Worm (Caenorhabditis elegans) whole organism, mixed stage, embryonic: ENCODE measurements around the gene cyk-7.
A peak's percentile ranks its signal among the peaks of the same experiment; 100 is the strongest.

Experiments used
- M03D4.4 ChIP-seq: sonication (generic microtip); optimal IDR thresholded peaks from 2 replicates; lab custom pipeline; 2017; ENCODE audit warnings: mild to moderate bottlenecking, missing genetic modification characterization, missing compliant biosample characterization
- bed-3 ChIP-seq: fragments of 200-800 bp; sonication (Bioruptor generic); optimal IDR thresholded peaks from 3 replicates; lab custom pipeline; 2018; ENCODE audit warnings: mild to moderate bottlenecking, missing genetic modification characterization, moderate library complexity, missing compliant biosample characterization
- blmp-1 ChIP-seq: fragments of 150-350 bp; optimal IDR thresholded peaks from 2 replicates; lab custom pipeline; 2014; ENCODE audit warnings: missing biosample characterization, missing genetic modification characterization
- ceh-43 ChIP-seq: fragments of 200-800 bp; sonication (Bioruptor generic); optimal IDR thresholded peaks from 2 replicates; lab custom pipeline; 2018; ENCODE audit warnings: mild to moderate bottlenecking, missing genetic modification characterization, moderate library complexity, missing compliant biosample characterization
- ceh-83 ChIP-seq: fragments of 200-800 bp; sonication (Bioruptor generic); optimal IDR thresholded peaks from 2 replicates; lab custom pipeline; 2018; ENCODE audit warnings: mild to moderate bottlenecking, missing genetic modification characterization, missing compliant biosample characterization
- ces-1 ChIP-seq: fragments of 150-350 bp; optimal IDR thresholded peaks from 2 replicates; lab custom pipeline; 2014; ENCODE audit warnings: missing biosample characterization, missing genetic modification reagents, missing genetic modification characterization
- cnd-1 ChIP-seq: fragments of 200-800 bp; sonication (Bioruptor generic); optimal IDR thresholded peaks from 2 replicates; lab custom pipeline; 2018; ENCODE audit warnings: mild to moderate bottlenecking, missing genetic modification characterization, missing compliant biosample characterization
- drap-1 ChIP-seq: fragments of 200-800 bp; sonication (Bioruptor generic); optimal IDR thresholded peaks from 3 replicates; lab custom pipeline; 2018; ENCODE audit warnings: mild to moderate bottlenecking, missing genetic modification characterization, missing compliant biosample characterization
- elt-1 ChIP-seq: sonication (generic microtip); optimal IDR thresholded peaks from 2 replicates; lab custom pipeline; 2017; ENCODE audit warnings: missing genetic modification characterization, mild to moderate bottlenecking, missing compliant biosample characterization, antibody characterized with exemption, moderate library complexity, borderline replicate concordance; ENCODE audit not compliant: insufficient read depth
- flh-1 ChIP-seq: fragments of 200-800 bp; sonication (Bioruptor generic); optimal IDR thresholded peaks from 2 replicates; lab custom pipeline; 2018; ENCODE audit warnings: mild to moderate bottlenecking, missing genetic modification characterization, moderate library complexity, missing compliant biosample characterization
- ham-2 ChIP-seq: fragments of 200-800 bp; sonication (Bioruptor generic); optimal IDR thresholded peaks from 2 replicates; lab custom pipeline; 2018; ENCODE audit warnings: mild to moderate bottlenecking, missing genetic modification characterization, missing compliant biosample characterization
- hlh-1 ChIP-seq: fragments of 150-350 bp; optimal IDR thresholded peaks from 2 replicates; lab custom pipeline; 2014; ENCODE audit warnings: missing biosample characterization, missing genetic modification reagents, missing genetic modification characterization
- lin-13 ChIP-seq: fragments of 150-350 bp; optimal IDR thresholded peaks from 2 replicates; lab custom pipeline; 2014; ENCODE audit warnings: missing biosample characterization, missing genetic modification characterization
- lin-32 ChIP-seq: fragments of 200-800 bp; sonication (Bioruptor generic); optimal IDR thresholded peaks from 2 replicates; lab custom pipeline; 2018; ENCODE audit warnings: mild to moderate bottlenecking, missing genetic modification characterization, missing compliant biosample characterization
- lsy-2 ChIP-seq: fragments of 150-350 bp; optimal IDR thresholded peaks from 2 replicates; lab custom pipeline; 2014; ENCODE audit warnings: missing biosample characterization, missing genetic modification characterization
- mab-5 ChIP-seq: fragments of 150-350 bp; optimal IDR thresholded peaks from 2 replicates; lab custom pipeline; 2014; ENCODE audit warnings: missing biosample characterization, missing genetic modification characterization
- mep-1 ChIP-seq: fragments of 150-350 bp; optimal IDR thresholded peaks from 2 replicates; lab custom pipeline; 2017; ENCODE audit warnings: missing biosample characterization, missing genetic modification reagents, missing genetic modification characterization, inconsistent platforms
- nhr-237 ChIP-seq: fragments of 150-350 bp; optimal IDR thresholded peaks from 2 replicates; lab custom pipeline; 2014; ENCODE audit warnings: missing biosample characterization, missing genetic modification characterization
- nhr-28 ChIP-seq: fragments of 150-350 bp; optimal IDR thresholded peaks from 2 replicates; lab custom pipeline; 2014; ENCODE audit warnings: missing biosample characterization, missing genetic modification characterization
- tbx-8 ChIP-seq: fragments of 200-800 bp; sonication (Bioruptor generic); optimal IDR thresholded peaks from 2 replicates; lab custom pipeline; 2018; ENCODE audit warnings: mild to moderate bottlenecking, missing genetic modification characterization, moderate library complexity, missing compliant biosample characterization
- unc-120 ChIP-seq: sonication (generic microtip); optimal IDR thresholded peaks from 2 replicates; lab custom pipeline; 2017; ENCODE audit warnings: missing genetic modification characterization, missing compliant biosample characterization; ENCODE audit not compliant: poor library complexity, severe bottlenecking
- unc-39 ChIP-seq: fragments of 150-350 bp; optimal IDR thresholded peaks from 2 replicates; lab custom pipeline; 2014; ENCODE audit warnings: missing biosample characterization, missing genetic modification characterization
- unc-62 ChIP-seq: fragments of 150-350 bp; optimal IDR thresholded peaks from 2 replicates; lab custom pipeline; 2014; ENCODE audit warnings: missing biosample characterization, missing genetic modification reagents, missing genetic modification characterization
- zip-8 ChIP-seq: fragments of 150-350 bp; optimal IDR thresholded peaks from 2 replicates; lab custom pipeline; 2014; ENCODE audit warnings: missing biosample characterization, missing genetic modification characterization
- ztf-11 ChIP-seq: fragments of 150-350 bp; optimal IDR thresholded peaks from 2 replicates; lab custom pipeline; 2014; ENCODE audit warnings: missing biosample characterization, missing genetic modification characterization

Gene cyk-7

DNA sequence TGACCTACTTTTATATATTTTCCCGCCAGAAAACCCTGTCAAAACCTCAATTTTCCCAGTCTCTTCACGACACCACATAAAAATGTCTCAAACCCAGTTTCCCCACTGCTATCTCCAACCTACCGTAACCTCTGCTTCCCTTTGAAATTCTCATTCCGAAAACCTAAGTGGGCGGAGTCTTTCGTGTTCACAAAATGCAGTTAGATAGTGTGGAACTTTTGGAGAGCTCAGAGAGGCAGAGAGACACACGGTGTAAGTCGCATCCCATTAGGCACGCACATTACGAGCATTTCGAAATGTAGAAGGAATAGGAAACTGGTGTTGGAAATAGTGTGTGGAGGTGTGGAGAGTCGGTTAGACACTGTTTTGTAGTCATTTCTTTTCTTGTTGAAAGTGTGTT lies 24.7 kb upstream of the cyk-7 start:
- TF ChIP-seq lsy-2 (tag; lab: Kevin White, UChicago) (peak; percentile 3), elt-1 (tag; lab: Kevin White, UChicago) (no peak)

DNA sequence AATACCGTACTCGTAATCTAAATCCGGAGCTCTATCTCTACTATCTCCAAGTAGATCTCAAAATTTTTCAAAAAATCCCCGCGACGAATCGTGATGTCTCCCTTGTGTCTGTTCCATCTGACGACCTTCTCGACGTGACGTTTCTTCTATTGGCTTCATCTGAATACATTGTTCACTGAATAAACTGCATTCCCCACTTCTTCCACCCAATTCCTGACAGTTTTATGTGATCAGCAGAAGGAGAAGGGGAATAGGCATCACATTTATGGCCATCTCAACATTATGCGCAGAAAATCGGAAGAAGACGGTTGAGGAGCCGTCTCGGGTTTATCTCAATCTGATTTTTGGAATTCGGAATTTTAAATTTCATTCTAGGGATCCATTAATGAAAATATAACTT lies 23.8 kb upstream of the cyk-7 start:
- TF ChIP-seq hlh-1 (tag; lab: Kevin White, UChicago) (no peak), unc-120 (tag; lab: Kevin White, UChicago) (no peak), blmp-1 (tag; lab: Kevin White, UChicago) (no peak), lin-13 (tag; lab: Kevin White, UChicago) (no peak), unc-39 (tag; lab: Kevin White, UChicago) (no peak), M03D4.4 (tag; lab: Kevin White, UChicago) (no peak), tbx-8 (GFP tag; lab: Kevin White, UChicago) (no peak), drap-1 (GFP tag; lab: Kevin White, UChicago) (no peak), ham-2 (GFP tag; lab: Kevin White, UChicago) (no peak), flh-1 (GFP tag; lab: Kevin White, UChicago) (no peak), bed-3 (GFP tag; lab: Kevin White, UChicago) (no peak), cnd-1 (tag; lab: Kevin White, UChicago) (no peak), nhr-237 (no peak)

DNA sequence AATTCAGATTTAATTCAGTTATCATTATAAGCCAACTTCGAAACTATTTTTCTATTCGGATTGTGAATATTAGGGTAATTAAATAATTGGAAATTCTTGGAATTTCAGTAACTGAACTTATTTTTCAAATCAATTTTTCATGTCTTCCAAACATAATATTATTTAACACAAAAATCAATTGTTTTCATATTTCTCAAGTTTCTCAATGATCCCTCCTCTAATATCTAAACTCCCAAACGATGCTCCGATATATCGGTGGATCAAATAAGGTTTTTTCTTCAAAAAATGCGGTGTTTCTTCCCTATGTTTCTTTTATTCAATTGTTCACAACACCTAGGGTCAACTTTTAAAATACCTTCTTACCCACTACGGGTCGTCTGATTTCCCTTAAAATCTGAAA lies 21.3 kb upstream of the cyk-7 start:
- TF ChIP-seq ceh-43 (GFP tag; lab: Kevin White, UChicago), result no peak
- peak; percentile 99 for TF ChIP-seq mab-5 (tag; lab: Kevin White, UChicago)
- TF ChIP-seq zip-8 (tag; lab: Kevin White, UChicago), result peak; percentile 100
- no peak for TF ChIP-seq cnd-1 (tag; lab: Kevin White, UChicago)
- no peak for TF ChIP-seq mep-1 (tag; lab: Kevin White, UChicago)
- TF ChIP-seq bed-3 (GFP tag; lab: Kevin White, UChicago), result no peak
- TF ChIP-seq, all 35 proteins: peak for 2

DNA sequence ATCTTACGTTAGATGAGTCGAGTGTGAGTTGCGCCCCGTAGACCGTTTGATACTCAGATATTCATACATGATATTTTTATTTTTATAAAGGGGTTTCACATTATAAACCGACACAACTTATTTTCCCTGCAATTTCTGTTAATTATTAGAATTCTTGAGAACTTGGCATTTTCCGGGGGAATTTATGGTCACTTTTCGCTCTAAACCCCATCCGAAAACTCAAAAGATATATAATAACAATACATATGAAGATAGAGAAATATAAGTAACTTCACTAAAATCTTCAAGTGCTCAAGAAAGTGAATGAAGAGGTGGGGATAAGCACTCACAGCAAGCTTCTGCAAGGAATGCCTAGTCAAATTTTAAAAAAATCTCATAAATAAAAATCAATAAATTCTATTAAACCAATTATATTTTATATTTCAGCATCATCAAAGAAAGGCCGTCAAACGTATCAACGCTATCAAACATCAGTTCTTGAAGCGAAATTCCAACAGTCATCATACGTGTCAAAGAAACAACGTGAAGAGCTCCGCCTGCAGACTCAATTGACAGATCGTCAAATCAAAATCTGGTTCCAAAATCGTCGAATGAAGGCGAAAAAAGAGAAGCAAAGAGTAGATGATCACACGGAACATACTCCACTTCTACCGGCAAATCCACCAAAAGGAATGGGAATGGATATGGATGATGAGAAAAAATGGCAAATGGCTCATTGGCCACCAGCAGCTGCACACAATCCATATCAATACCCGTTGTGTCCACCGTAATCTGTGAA lies 20.6 kb upstream of the cyk-7 start:
- TF ChIP-seq zip-8 (tag; lab: Kevin White, UChicago) (peak; percentile 100), mab-5 (tag; lab: Kevin White, UChicago) (peak; percentile 91), unc-120 (tag; lab: Kevin White, UChicago) (no peak)
- TF ChIP-seq, all 35 proteins: peak for 2

DNA sequence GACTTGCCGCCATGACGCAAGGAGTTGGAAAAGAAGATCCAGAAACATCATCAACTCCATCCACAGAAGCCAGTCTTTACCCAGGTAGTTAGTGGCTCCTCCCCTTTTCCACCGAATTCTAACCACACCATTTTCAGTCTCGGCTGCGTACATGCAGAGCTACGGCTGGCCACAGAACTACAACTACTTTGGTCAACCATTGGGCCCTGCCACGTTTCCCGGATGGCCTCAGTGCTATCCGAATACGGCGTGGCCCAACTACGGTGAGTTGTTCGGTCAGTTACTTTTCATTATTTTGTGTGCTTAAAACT lies 19.8 kb upstream of the cyk-7 start:
- TF ChIP-seq nhr-28 (no peak), lin-32 (GFP tag; lab: Kevin White, UChicago) (no peak), ceh-83 (GFP tag; lab: Kevin White, UChicago) (no peak), blmp-1 (tag; lab: Kevin White, UChicago) (no peak), mab-5 (tag; lab: Kevin White, UChicago) (peak; percentile 96), ztf-11 (tag; lab: Kevin White, UChicago) (no peak), zip-8 (tag; lab: Kevin White, UChicago) (no peak), lsy-2 (tag; lab: Kevin White, UChicago) (no peak), drap-1 (GFP tag; lab: Kevin White, UChicago) (no peak)

DNA sequence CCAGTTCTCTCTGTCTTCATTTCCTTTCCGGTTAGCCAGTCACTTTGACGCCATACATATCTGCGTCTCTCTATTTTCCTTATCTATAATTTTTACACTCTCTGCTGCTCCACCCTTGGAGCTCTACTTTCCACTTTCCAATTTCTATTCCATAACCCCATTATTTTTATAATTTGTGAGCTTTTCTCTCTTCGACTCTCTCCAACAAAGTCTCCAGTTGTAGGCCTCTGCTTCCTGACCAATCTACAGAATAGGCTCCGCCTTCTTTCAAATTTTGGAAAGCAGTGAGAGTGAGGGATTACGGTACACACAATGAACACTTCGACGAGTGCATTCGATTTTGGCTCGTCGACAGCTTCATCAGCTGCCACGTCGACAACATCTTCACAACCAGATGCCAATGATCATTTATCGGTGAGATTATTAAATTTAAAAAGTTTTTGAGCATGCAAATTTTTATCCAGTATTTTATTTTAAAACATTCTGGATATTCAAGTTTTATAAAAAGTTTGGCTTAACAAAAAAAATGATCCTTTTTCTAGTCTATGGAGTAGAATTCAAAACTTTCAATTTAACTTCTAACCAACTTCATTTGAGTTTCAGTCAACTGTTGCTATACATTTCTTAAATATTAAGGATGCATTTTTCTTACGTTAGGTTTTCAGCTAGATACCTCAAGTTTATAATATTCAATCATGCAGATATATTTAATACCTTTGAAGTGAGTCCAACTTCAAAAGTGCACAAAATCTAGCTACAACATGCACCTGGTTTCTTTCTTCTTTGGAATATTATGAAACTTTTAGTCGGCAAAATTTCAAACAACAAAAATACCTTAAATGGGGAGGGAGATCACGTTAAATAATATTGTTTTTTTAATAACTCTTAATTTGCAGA lies 19.2 kb upstream of the cyk-7 start, which contains the start of gene egl-5:
TSS of gene egl-5 (plus strand) at position 216 of the 897 bp plus-strand sequence.
- TF ChIP-seq ces-1 (GFP tag; lab: Kevin White, UChicago), result peak; percentile 24
- TF ChIP-seq lsy-2 (tag; lab: Kevin White, UChicago), result peak; percentile 26
- peak; percentile 100 for TF ChIP-seq zip-8 (tag; lab: Kevin White, UChicago)
- TF ChIP-seq unc-62 (GFP tag; lab: Kevin White, UChicago), result no peak
- TF ChIP-seq mab-5 (tag; lab: Kevin White, UChicago), result peak; percentile 97
